Worm (Caenorhabditis elegans) whole organism, L4/young adult: ENCODE measurements around the gene C54F6.20.

Experiments used
- W03F9.2 ChIP-seq: fragments of 150-350 bp; optimal IDR thresholded peaks from 2 replicates; lab custom pipeline; 2014; ENCODE audit warnings: missing biosample characterization, missing genetic modification characterization
- dao-5 ChIP-seq: sonication (generic microtip); optimal IDR thresholded peaks from 2 replicates; lab custom pipeline; 2016; ENCODE audit warnings: missing genotype, missing genetic modification characterization, moderate library complexity, missing compliant biosample characterization
- him-1 ChIP-seq: sonication (generic microtip); optimal IDR thresholded peaks from 2 replicates; lab custom pipeline; 2016; ENCODE audit warnings: missing genotype, missing genetic modification reagents, missing genetic modification characterization, missing compliant biosample characterization

DNA sequence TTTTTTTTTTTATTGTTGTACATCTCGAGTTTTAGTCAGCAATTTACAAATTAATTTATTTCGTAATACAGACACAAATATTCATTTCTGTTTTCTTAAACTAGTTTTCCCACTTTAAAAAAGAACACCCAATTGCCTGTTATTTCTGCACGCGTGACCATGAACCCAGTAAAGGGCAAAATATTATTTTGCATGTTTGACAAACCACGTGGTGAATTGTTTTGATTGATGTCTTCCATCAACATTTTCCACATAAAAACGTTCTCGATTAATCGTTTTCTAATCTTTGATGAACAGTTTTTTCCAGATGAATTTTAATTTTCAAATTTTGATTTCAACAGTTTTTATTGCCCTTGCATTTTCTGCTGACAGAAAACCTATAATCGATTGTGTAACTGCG is 1.1 kb downstream of the C54F6.20 start, which contains the start of gene C54F6.18:
- TF ChIP-seq dao-5 (no peak), him-1 (no peak), W03F9.2 (tag; lab: Kevin White, UChicago) (no peak)
